Worm (Caenorhabditis elegans) whole organism, young adult: Measurements from ENCODE around the gene ugt-62.

ENCODE experiments used
- B0035.1 ChIP-seq: sonication (generic microtip); optimal IDR thresholded peaks from 2 replicates; lab custom pipeline; 2016; ENCODE audit warnings: missing genetic modification characterization, mild to moderate bottlenecking, missing compliant biosample characterization, missing genotype, missing genetic modification reagents
- B0261.1 ChIP-seq: sonication (generic microtip); optimal IDR thresholded peaks from 2 replicates; lab custom pipeline; 2016; ENCODE audit warnings: mild to moderate bottlenecking, missing genetic modification characterization, moderate library complexity, missing compliant biosample characterization
- D2030.7 ChIP-seq: fragments of 200-800 bp; sonication (Bioruptor generic); IDR thresholded peaks from 2 replicates; pipeline ENCODE4 v1.3.6; 2022; ENCODE audit warnings: missing genetic modification reagents, missing genetic modification characterization, missing compliant biosample characterization
- F49E8.2 ChIP-seq: sonication (generic microtip); optimal IDR thresholded peaks from 3 replicates; lab custom pipeline; 2017; ENCODE audit warnings: missing genetic modification characterization, mild to moderate bottlenecking, missing compliant biosample characterization, antibody characterized with exemption, moderate library complexity; ENCODE audit not compliant: insufficient read depth
- Y53G8AR.9 ChIP-seq: fragments of 200-800 bp; sonication (Bioruptor generic); conservative IDR thresholded peaks from 2 replicates; pipeline ENCODE4 v1.3.6; 2022; ENCODE audit warnings: missing genetic modification reagents, missing genetic modification characterization, missing compliant biosample characterization
- Y67H2A.10 ChIP-seq: fragments of 200-800 bp; sonication (Bioruptor generic); conservative IDR thresholded peaks from 2 replicates; pipeline ENCODE4 v1.3.6; 2022; ENCODE audit warnings: missing genetic modification reagents, missing genetic modification characterization, missing compliant biosample characterization
- Y79H2A.3 ChIP-seq: fragments of 200-800 bp; sonication (Bioruptor generic); conservative IDR thresholded peaks from 2 replicates; pipeline ENCODE4 v1.3.6; 2022; ENCODE audit warnings: missing genetic modification reagents, missing genetic modification characterization, missing compliant biosample characterization
- ama-1 ChIP-seq, 3 experiments: fragments of 150-350 bp in 1 of 3; sonication (generic microtip) in 2 of 3; optimal IDR thresholded peaks; 2 replicates each; lab custom pipeline; 2014 to 2018; ENCODE audit warnings: missing biosample characterization in 2 of 3, missing genetic modification characterization in 2 of 3, missing genetic modification reagents in 2 of 3
- ccch-3 ChIP-seq: fragments of 200-800 bp; sonication (Bioruptor generic); optimal IDR thresholded peaks from 2 replicates; lab custom pipeline; 2018; ENCODE audit warnings: mild to moderate bottlenecking, missing genetic modification characterization, missing compliant biosample characterization
- ceh-40 ChIP-seq: fragments of 200-800 bp; sonication (Bioruptor generic); IDR thresholded peaks from 2 replicates; pipeline ENCODE4 v1.3.6; 2022; ENCODE audit warnings: missing genetic modification characterization, missing compliant biosample characterization
- ceh-79 ChIP-seq: sonication (generic microtip); optimal IDR thresholded peaks from 2 replicates; lab custom pipeline; 2017; ENCODE audit warnings: mild to moderate bottlenecking, missing genetic modification characterization, missing compliant biosample characterization
- die-1 ChIP-seq: sonication (generic microtip); optimal IDR thresholded peaks from 2 replicates; lab custom pipeline; 2016; ENCODE audit warnings: missing genotype, mild to moderate bottlenecking, missing genetic modification characterization, missing compliant biosample characterization
- dox-1 ChIP-seq: fragments of 200-800 bp; sonication (Bioruptor generic); IDR thresholded peaks from 2 replicates; pipeline ENCODE4 v1.3.6; 2022; ENCODE audit warnings: missing genetic modification reagents, missing genetic modification characterization, missing compliant biosample characterization
- egl-18 ChIP-seq: fragments of 200-800 bp; sonication (Bioruptor generic); IDR thresholded peaks from 2 replicates; pipeline ENCODE4 v1.3.6; 2022; ENCODE audit warnings: missing genetic modification reagents, missing genetic modification characterization, missing compliant biosample characterization
- egl-44 ChIP-seq: fragments of 200-800 bp; sonication (Bioruptor generic); IDR thresholded peaks from 2 replicates; pipeline ENCODE4 v1.3.6; 2022; ENCODE audit warnings: missing genetic modification reagents, missing genetic modification characterization, missing compliant biosample characterization
- egrh-3 ChIP-seq: fragments of 200-800 bp; sonication (Bioruptor generic); IDR thresholded peaks from 2 replicates; pipeline ENCODE4 v1.3.6; 2022; ENCODE audit warnings: missing genetic modification reagents, missing genetic modification characterization, missing compliant biosample characterization
- fkh-3 ChIP-seq: sonication (generic microtip); optimal IDR thresholded peaks from 2 replicates; lab custom pipeline; 2016; ENCODE audit warnings: mild to moderate bottlenecking, missing genetic modification characterization, missing compliant biosample characterization
- him-1 ChIP-seq: sonication (generic microtip); optimal IDR thresholded peaks from 2 replicates; lab custom pipeline; 2016; ENCODE audit warnings: missing genotype, missing genetic modification reagents, missing genetic modification characterization, missing compliant biosample characterization
- hrde-1 ChIP-seq: sonication (generic microtip); optimal IDR thresholded peaks from 2 replicates; lab custom pipeline; 2016; ENCODE audit warnings: missing genetic modification characterization, mild to moderate bottlenecking, missing compliant biosample characterization, moderate library complexity, missing genotype, missing genetic modification reagents, borderline replicate concordance
- hsf-1 ChIP-seq: fragments of 200-800 bp; sonication (Bioruptor generic); IDR thresholded peaks from 2 replicates; pipeline ENCODE4 v1.3.6; 2022; ENCODE audit warnings: missing genetic modification reagents, missing genetic modification characterization, missing compliant biosample characterization
- let-526 ChIP-seq: fragments of 200-800 bp; sonication (Bioruptor generic); IDR thresholded peaks from 2 replicates; pipeline ENCODE4 v1.3.6; 2022; ENCODE audit warnings: missing genetic modification reagents, missing genetic modification characterization, missing compliant biosample characterization
- let-607 ChIP-seq, 2 experiments: fragments of 200-800 bp in 1 of 2; sonication (Bioruptor generic) in 1 of 2; sonication (generic microtip) in 1 of 2; optimal IDR thresholded peaks; 2 replicates each; lab custom pipeline; 2016 to 2018; ENCODE audit warnings: mild to moderate bottlenecking in 2 of 2, missing compliant biosample characterization in 2 of 2, missing genetic modification characterization in 2 of 2, moderate library complexity in 2 of 2, missing genotype in 1 of 2
- lin-26 ChIP-seq: fragments of 200-800 bp; sonication (Bioruptor generic); IDR thresholded peaks from 2 replicates; pipeline ENCODE4 v1.3.6; 2022; ENCODE audit warnings: missing genetic modification reagents, missing genetic modification characterization, missing compliant biosample characterization
- lir-1 ChIP-seq: fragments of 200-800 bp; sonication (Bioruptor generic); conservative IDR thresholded peaks from 2 replicates; pipeline ENCODE4 v1.3.6; 2022; ENCODE audit warnings: missing genetic modification reagents, missing genetic modification characterization, missing compliant biosample characterization
- lsy-27 ChIP-seq: sonication (generic microtip); optimal IDR thresholded peaks from 2 replicates; lab custom pipeline; 2017; ENCODE audit warnings: missing genetic modification characterization, mild to moderate bottlenecking, missing compliant biosample characterization, antibody characterized with exemption, missing genotype, borderline replicate concordance; ENCODE audit not compliant: insufficient read depth
- madf-6 ChIP-seq: fragments of 200-800 bp; sonication (Bioruptor generic); IDR thresholded peaks from 2 replicates; pipeline ENCODE4 v1.3.6; 2022; ENCODE audit warnings: missing genetic modification reagents, missing genetic modification characterization, missing compliant biosample characterization
- madf-8 ChIP-seq: fragments of 200-800 bp; sonication (Bioruptor generic); conservative IDR thresholded peaks from 2 replicates; pipeline ENCODE4 v1.3.6; 2022; ENCODE audit warnings: missing genetic modification reagents, missing genetic modification characterization, missing compliant biosample characterization
- mel-28 ChIP-seq: sonication (generic microtip); optimal IDR thresholded peaks from 2 replicates; lab custom pipeline; 2016; ENCODE audit warnings: borderline replicate concordance, mild to moderate bottlenecking, missing genetic modification characterization, missing compliant biosample characterization
- mxl-1 ChIP-seq: sonication (generic microtip); optimal IDR thresholded peaks from 2 replicates; lab custom pipeline; 2016; ENCODE audit warnings: missing genetic modification characterization, missing compliant biosample characterization
- nhr-120 ChIP-seq: fragments of 200-800 bp; sonication (Bioruptor generic); IDR thresholded peaks from 2 replicates; pipeline ENCODE4 v1.3.6; 2022; ENCODE audit warnings: missing genetic modification characterization, missing compliant biosample characterization
- rec-8 ChIP-seq, 2 experiments: sonication (generic microtip); optimal IDR thresholded peaks; 2 replicates each; lab custom pipeline; 2016; ENCODE audit warnings: mild to moderate bottlenecking in 2 of 2, missing genetic modification characterization in 2 of 2, missing genetic modification reagents in 2 of 2, missing genotype in 2 of 2, missing biosample characterization in 1 of 2, missing compliant biosample characterization in 1 of 2, moderate library complexity in 1 of 2
- rpc-1 ChIP-seq, 2 experiments: fragments of 150-350 bp in 1 of 2; sonication (generic microtip) in 1 of 2; optimal IDR thresholded peaks; 2 replicates each; lab custom pipeline; 2014 to 2018; ENCODE audit warnings: missing biosample characterization in 1 of 2, missing genetic modification characterization in 1 of 2, missing genetic modification reagents in 1 of 2, missing genotype in 1 of 2
- snpc-1.1 ChIP-seq: sonication (generic microtip); optimal IDR thresholded peaks from 2 replicates; lab custom pipeline; 2017; ENCODE audit warnings: missing genetic modification characterization, mild to moderate bottlenecking, missing compliant biosample characterization, antibody characterized with exemption, moderate library complexity, missing genotype, missing genetic modification reagents; ENCODE audit not compliant: insufficient read depth
- snpc-1.3 ChIP-seq: sonication (generic microtip); optimal IDR thresholded peaks from 2 replicates; lab custom pipeline; 2017; ENCODE audit warnings: missing genetic modification characterization, mild to moderate bottlenecking, missing compliant biosample characterization, antibody characterized with exemption, moderate library complexity, missing genotype, missing genetic modification reagents; ENCODE audit not compliant: insufficient read depth
- snpc-3.4 ChIP-seq: sonication (generic microtip); optimal IDR thresholded peaks from 2 replicates; lab custom pipeline; 2017; ENCODE audit warnings: missing genetic modification characterization, mild to moderate bottlenecking, missing compliant biosample characterization, antibody characterized with exemption, moderate library complexity, missing genotype, missing genetic modification reagents
- somi-1 ChIP-seq: fragments of 200-800 bp; sonication (Bioruptor generic); optimal IDR thresholded peaks from 2 replicates; lab custom pipeline; 2018; ENCODE audit warnings: mild to moderate bottlenecking, missing genetic modification characterization, missing compliant biosample characterization
- unc-62 ChIP-seq: fragments of 150-350 bp; optimal IDR thresholded peaks from 2 replicates; lab custom pipeline; 2014; ENCODE audit warnings: missing biosample characterization, missing genetic modification reagents, missing genetic modification characterization
- ztf-18 ChIP-seq: sonication (generic microtip); optimal IDR thresholded peaks from 2 replicates; lab custom pipeline; 2016; ENCODE audit warnings: missing genotype, mild to moderate bottlenecking, missing genetic modification characterization, missing compliant biosample characterization
- ztf-25 ChIP-seq: fragments of 200-800 bp; sonication (Bioruptor generic); IDR thresholded peaks from 2 replicates; pipeline ENCODE4 v1.3.6; 2022; ENCODE audit warnings: missing genetic modification reagents, missing genetic modification characterization, missing compliant biosample characterization

The ugt-62 gene

DNA sequence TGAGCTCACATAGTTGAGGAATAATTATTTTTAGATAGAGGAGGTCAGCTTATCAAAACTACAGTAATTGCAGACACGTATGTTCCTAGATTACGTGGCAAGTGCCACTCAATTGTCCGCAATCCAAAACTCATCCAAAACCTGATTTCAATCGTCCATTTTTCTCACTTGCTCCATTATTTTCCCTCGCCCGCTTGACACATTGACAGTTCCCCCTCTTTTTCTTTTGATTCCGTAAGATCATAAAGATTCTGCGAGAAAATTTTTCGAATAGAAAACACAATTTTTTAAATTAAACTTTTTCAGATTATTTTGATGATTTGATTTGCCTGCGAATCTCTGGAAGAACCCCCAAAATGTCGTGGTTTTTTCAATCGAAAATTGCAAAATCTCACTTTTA, 8.3 kb upstream of the ugt-62 start, which contains the start of gene M88.4:
M88.4 (plus strand) TSS at position 301 of the 400 bp plus-strand sequence.
- no peak for TF ChIP-seq egl-44 (GFP tag; lab: Robert Waterston, UW)
- no peak for TF ChIP-seq egl-18
- no peak for TF ChIP-seq hrde-1 (tag; lab: Kevin White, UChicago)
- no peak for TF ChIP-seq somi-1 (GFP tag; lab: Kevin White, UChicago)
- no peak for TF ChIP-seq ceh-40 (GFP tag; lab: Robert Waterston, UW)
- TF ChIP-seq lin-26 (GFP tag; lab: Robert Waterston, UW): no peak
- TF ChIP-seq egrh-3: no peak
- TF ChIP-seq Y67H2A.10 (GFP tag; lab: Robert Waterston, UW): no peak
- TF ChIP-seq let-526 (GFP tag; lab: Robert Waterston, UW): no peak
- no peak for TF ChIP-seq rec-8 (tag; optimal IDR thresholded peaks at IDR 0.05; lab: Kevin White, UChicago)
- no peak for TF ChIP-seq hsf-1
- TF ChIP-seq madf-6 (GFP tag; lab: Robert Waterston, UW): no peak

DNA sequence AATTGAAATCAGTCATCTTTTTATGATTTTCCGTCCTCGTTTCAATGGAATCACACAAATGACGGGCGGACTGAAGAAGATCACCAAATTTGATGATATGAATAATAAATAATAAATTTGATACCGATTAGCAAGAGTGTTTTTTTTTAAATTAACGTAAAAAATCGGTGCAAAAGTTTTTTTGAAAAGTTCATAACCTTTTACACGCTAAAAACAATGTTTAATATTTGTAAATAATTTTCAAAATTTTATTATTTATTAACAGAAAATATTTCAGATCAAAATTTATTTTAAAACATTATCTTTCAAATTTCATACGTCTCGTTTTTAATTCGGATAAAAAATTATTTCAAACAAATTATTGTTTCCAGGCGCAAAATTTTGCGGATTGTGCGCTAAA, 4.5 kb upstream of the ugt-62 start, which contains the start of gene M88.3:
M88.3 (minus strand) TSS at position 101 of the 400 bp plus-strand sequence.
- TF ChIP-seq unc-62 (GFP tag; lab: Kevin White, UChicago): no peak
- no peak for TF ChIP-seq Y79H2A.3 (GFP tag; lab: Robert Waterston, UW)
- no peak for TF ChIP-seq let-607 (tag; optimal IDR thresholded peaks at IDR 0.05; lab: Kevin White, UChicago)
- TF ChIP-seq nhr-120 (GFP tag; lab: Robert Waterston, UW): no peak

DNA sequence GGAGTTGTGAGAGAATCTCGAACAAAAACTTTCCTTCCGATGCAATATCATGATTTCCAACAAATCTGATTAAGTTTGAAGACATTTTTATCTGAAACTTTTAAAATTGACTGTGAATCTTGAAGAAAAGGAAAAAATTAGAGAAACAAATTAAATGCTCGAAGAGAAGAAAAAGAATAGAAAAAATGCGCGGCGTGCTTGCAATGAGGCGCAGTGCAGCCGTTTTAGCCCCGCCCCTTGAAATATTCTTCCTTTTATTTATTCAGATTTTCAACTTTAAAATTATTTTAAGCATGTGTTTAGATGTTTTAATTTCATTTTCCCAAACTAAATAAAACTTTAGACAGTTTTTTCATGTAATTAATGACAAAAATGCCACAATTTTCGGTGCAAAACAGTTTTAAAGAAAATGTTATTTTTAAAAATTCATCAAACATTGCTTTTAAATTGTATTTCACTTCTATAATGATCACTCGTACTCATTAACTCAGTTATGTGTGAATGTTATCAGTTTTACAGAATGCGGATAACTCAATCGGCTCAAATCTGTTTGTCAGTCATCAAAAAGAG, 2.0 kb upstream of the ugt-62 start, which contains the start of the genes mrps-34 and cisd-3.1:
mrps-34 (minus strand) TSS at position 91 of the 570 bp plus-strand sequence.
cisd-3.1 (plus strand) TSS at position 520 of the 570 bp plus-strand sequence.
- TF ChIP-seq rpc-1 (optimal IDR thresholded peaks at IDR 0.05; lab: Kevin White, UChicago): peak; percentile 2
- TF ChIP-seq rpc-1 (tag; optimal IDR thresholded peaks at IDR 0.05; lab: Kevin White, UChicago): no peak
- peak; percentile 11 for TF ChIP-seq him-1
- TF ChIP-seq lsy-27 (tag; lab: Kevin White, UChicago): no peak
- TF ChIP-seq, all 124 proteins: peak for 2

DNA sequence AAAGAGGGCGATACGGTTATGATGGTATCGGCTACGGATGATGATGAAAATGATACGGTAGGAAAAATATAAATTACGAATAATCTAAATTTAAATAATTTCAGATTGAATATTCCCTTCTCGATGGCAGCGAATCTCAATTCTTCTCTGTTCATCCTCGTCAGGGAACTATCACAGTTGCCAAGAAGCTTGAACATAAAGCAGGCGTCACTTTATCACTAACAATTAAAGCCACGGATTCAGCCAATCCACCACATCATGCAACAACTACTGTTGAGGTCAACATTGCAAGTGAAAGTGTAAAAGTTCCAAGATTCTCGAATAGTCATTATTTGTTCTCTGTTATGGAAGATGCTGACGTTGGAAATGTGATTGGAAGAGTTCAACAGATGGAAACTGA, 9.5 kb downstream of the ugt-62 start:
- TF ChIP-seq lir-1 (GFP tag; lab: Robert Waterston, UW) (no peak), Y53G8AR.9 (GFP tag; lab: Robert Waterston, UW) (no peak), somi-1 (GFP tag; lab: Kevin White, UChicago) (no peak), madf-8 (GFP tag; lab: Robert Waterston, UW) (no peak), snpc-3.4 (no peak), B0035.1 (tag; lab: Kevin White, UChicago) (no peak), fkh-3 (tag; lab: Kevin White, UChicago) (no peak), mxl-1 (tag; lab: Kevin White, UChicago) (no peak), ama-1 (optimal IDR thresholded peaks at IDR 0.05; lab: Kevin White, UChicago) (no peak), ama-1 (GFP tag; optimal IDR thresholded peaks at IDR 0.05; lab: Kevin White, UChicago) (no peak), mel-28 (no peak), snpc-1.3 (tag; lab: Kevin White, UChicago) (no peak)
- TF ChIP-seq, all 124 proteins: peak for 0

DNA sequence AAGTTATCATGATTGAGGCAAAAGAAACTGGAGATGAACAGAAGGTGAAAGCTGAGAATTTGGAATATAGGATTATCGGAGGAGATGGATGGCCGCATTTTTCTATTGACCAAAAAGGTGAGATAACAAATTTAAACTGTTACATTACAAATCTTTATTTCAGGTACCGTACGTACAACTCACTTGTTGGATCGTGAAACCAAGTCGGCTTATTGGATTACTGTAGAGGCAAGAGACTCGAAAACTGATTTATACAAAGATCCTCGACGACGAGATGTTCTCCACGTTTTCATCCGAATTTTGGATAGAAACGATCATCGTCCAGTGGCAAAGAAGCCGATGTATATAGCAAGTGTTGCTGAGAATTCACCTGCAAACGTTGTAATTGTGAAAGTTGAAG, 14.4 kb downstream of the ugt-62 start:
- TF ChIP-seq let-526 (GFP tag; lab: Robert Waterston, UW) (no peak), B0261.1 (tag; lab: Kevin White, UChicago) (no peak), snpc-3.4 (no peak), ztf-18 (no peak), ceh-40 (GFP tag; lab: Robert Waterston, UW) (no peak), F49E8.2 (tag; lab: Kevin White, UChicago) (no peak), ceh-79 (no peak), ztf-25 (no peak), snpc-1.1 (tag; lab: Kevin White, UChicago) (no peak), ccch-3 (GFP tag; lab: Kevin White, UChicago) (no peak), rec-8 (tag; optimal IDR thresholded peaks at IDR 0.05; lab: Kevin White, UChicago) (no peak), D2030.7 (no peak), die-1 (tag; lab: Kevin White, UChicago) (no peak), dox-1 (GFP tag; lab: Robert Waterston, UW) (no peak)
